Fruit fly (Drosophila melanogaster) whole organism, prepupa: ENCODE measurements around the gene CG7685.
A peak's percentile ranks its signal among the peaks of the same experiment; 100 is the strongest.

ENCODE experiments used
- Blimp-1 ChIP-seq: fragments of 200-800 bp; sonication (Bioruptor generic); optimal IDR thresholded peaks from 3 replicates; lab custom pipeline; 2017; ENCODE audit warnings: missing biosample characterization, missing genetic modification characterization, mild to moderate bottlenecking, moderate library complexity, missing genetic modification reagents
- CG11294 ChIP-seq: fragments of 200-800 bp; sonication (Bioruptor generic); IDR thresholded peaks from 2 replicates; pipeline ENCODE4 v1.3.6; 2022; ENCODE audit warnings: missing biosample characterization, missing genetic modification characterization
- CG11762 ChIP-seq: fragments of 200-800 bp; sonication (Bioruptor generic); optimal IDR thresholded peaks from 3 replicates; lab custom pipeline; 2016; ENCODE audit warnings: missing biosample characterization, missing genetic modification characterization; ENCODE audit not compliant: insufficient read depth
- CG11902 ChIP-seq: fragments of 200-800 bp; sonication (Bioruptor generic); optimal IDR thresholded peaks from 3 replicates; lab custom pipeline; 2016; ENCODE audit warnings: missing biosample characterization, missing genetic modification characterization
- CG1621 ChIP-seq: fragments of 200-800 bp; sonication (Bioruptor generic); optimal IDR thresholded peaks from 3 replicates; lab custom pipeline; 2018; ENCODE audit warnings: missing biosample characterization, mild to moderate bottlenecking, missing genetic modification characterization
- CG6163 ChIP-seq: fragments of 200-800 bp; sonication (Bioruptor generic); IDR thresholded peaks from 3 replicates; pipeline ENCODE4 v1.3.6; 2022; ENCODE audit warnings: missing biosample characterization, missing genetic modification characterization
- CG6276 ChIP-seq: fragments of 200-800 bp; sonication (Bioruptor generic); optimal IDR thresholded peaks from 2 replicates; lab custom pipeline; 2017; ENCODE audit warnings: missing biosample characterization, mild to moderate bottlenecking, missing genetic modification characterization
- CG6792 ChIP-seq: fragments of 200-800 bp; sonication (Bioruptor generic); optimal IDR thresholded peaks from 3 replicates; lab custom pipeline; 2016; ENCODE audit warnings: missing biosample characterization, missing genetic modification characterization
- CG7368 ChIP-seq: fragments of 200-800 bp; sonication (Bioruptor generic); optimal IDR thresholded peaks from 3 replicates; lab custom pipeline; 2016; ENCODE audit warnings: missing biosample characterization, missing genetic modification characterization
- CG8119 ChIP-seq: fragments of 200-800 bp; sonication (Bioruptor generic); IDR thresholded peaks from 3 replicates; pipeline ENCODE4 v1.3.6; 2022; ENCODE audit warnings: missing biosample characterization, missing genetic modification characterization
- CG8632 ChIP-seq: fragments of 200-800 bp; sonication (Bioruptor generic); optimal IDR thresholded peaks from 3 replicates; lab custom pipeline; 2016; ENCODE audit warnings: missing biosample characterization, missing genetic modification characterization
- CG9139 ChIP-seq: fragments of 200-800 bp; sonication (Bioruptor generic); optimal IDR thresholded peaks from 3 replicates; lab custom pipeline; 2017; ENCODE audit warnings: missing biosample characterization, mild to moderate bottlenecking, missing genetic modification characterization
- Eip78C ChIP-seq: fragments of 200-800 bp; sonication (Bioruptor generic); peaks from one replicate; lab custom pipeline; 2016; ENCODE audit warnings: missing biosample characterization, missing genetic modification characterization
- Eip93F ChIP-seq: fragments of 200-800 bp; sonication (Bioruptor generic); optimal IDR thresholded peaks from 2 replicates; lab custom pipeline; 2016; ENCODE audit warnings: missing biosample characterization, mild to moderate bottlenecking, missing genetic modification characterization
- Gug ChIP-seq: fragments of 200-800 bp; sonication (Bioruptor generic); IDR thresholded peaks from 2 replicates; pipeline ENCODE4 v1.3.6; 2022; ENCODE audit warnings: missing biosample characterization, missing genetic modification characterization
- Hr38 ChIP-seq: sonication (Bioruptor generic); optimal IDR thresholded peaks from 2 replicates; lab custom pipeline; 2016; ENCODE audit warnings: missing biosample characterization, missing genetic modification characterization
- Hr4 ChIP-seq: fragments of 200-800 bp; sonication (Bioruptor generic); optimal IDR thresholded peaks from 3 replicates; lab custom pipeline; 2016; ENCODE audit warnings: missing biosample characterization, missing genetic modification characterization
- Met ChIP-seq: fragments of 200-800 bp; sonication (Bioruptor generic); optimal IDR thresholded peaks from 3 replicates; lab custom pipeline; 2016; ENCODE audit warnings: missing biosample characterization, missing genetic modification characterization
- OdsH ChIP-seq: fragments of 200-800 bp; sonication (Bioruptor generic); optimal IDR thresholded peaks from 3 replicates; lab custom pipeline; 2016; ENCODE audit warnings: missing biosample characterization, missing genetic modification characterization
- Sox102F ChIP-seq: fragments of 200-800 bp; sonication (Bioruptor generic); optimal IDR thresholded peaks from 2 replicates; lab custom pipeline; 2016; ENCODE audit warnings: missing biosample characterization, mild to moderate bottlenecking, missing genetic modification characterization
- acj6 ChIP-seq: fragments of 200-800 bp; sonication (Bioruptor generic); optimal IDR thresholded peaks from 3 replicates; lab custom pipeline; 2016; ENCODE audit warnings: missing biosample characterization, missing genetic modification characterization
- cyc ChIP-seq: fragments of 200-800 bp; sonication (Bioruptor generic); optimal IDR thresholded peaks from 3 replicates; lab custom pipeline; 2016; ENCODE audit warnings: missing biosample characterization, missing genetic modification characterization
- dac ChIP-seq: fragments of 200-800 bp; sonication (Bioruptor generic); optimal IDR thresholded peaks from 2 replicates; lab custom pipeline; 2017; ENCODE audit warnings: missing biosample characterization, mild to moderate bottlenecking, missing genetic modification characterization
- dsx ChIP-seq: fragments of 200-800 bp; optimal IDR thresholded peaks from 3 replicates; lab custom pipeline; 2019; ENCODE audit warnings: missing biosample characterization, mild to moderate bottlenecking, missing genetic modification characterization, moderate library complexity; ENCODE audit not compliant: poor library complexity, severe bottlenecking
- esn ChIP-seq: fragments of 200-800 bp; sonication (Bioruptor generic); optimal IDR thresholded peaks from 2 replicates; lab custom pipeline; 2016; ENCODE audit warnings: missing biosample characterization, mild to moderate bottlenecking, missing genetic modification characterization, moderate library complexity
- fd59A ChIP-seq: fragments of 200-800 bp; sonication (Bioruptor generic); optimal IDR thresholded peaks from 2 replicates; lab custom pipeline; 2017; ENCODE audit warnings: missing biosample characterization, mild to moderate bottlenecking, missing genetic modification characterization, missing genetic modification reagents
- fkh ChIP-seq: fragments of 200-800 bp; sonication (Bioruptor generic); optimal IDR thresholded peaks from 3 replicates; lab custom pipeline; 2017; ENCODE audit warnings: missing biosample characterization, mild to moderate bottlenecking, missing genetic modification characterization, moderate library complexity
- lz ChIP-seq: fragments of 200-800 bp; sonication (Bioruptor generic); optimal IDR thresholded peaks from 3 replicates; lab custom pipeline; 2016; ENCODE audit warnings: missing biosample characterization, missing genetic modification characterization
- pdm3 ChIP-seq: fragments of 200-800 bp; sonication (Bioruptor generic); optimal IDR thresholded peaks from 3 replicates; lab custom pipeline; 2016; ENCODE audit warnings: missing biosample characterization, missing genetic modification characterization
- svp ChIP-seq: fragments of 200-800 bp; sonication (Bioruptor generic); peaks from one replicate; lab custom pipeline; 2016; ENCODE audit warnings: missing biosample characterization, missing genetic modification characterization
- vri ChIP-seq: fragments of 200-800 bp; sonication (Bioruptor generic); optimal IDR thresholded peaks from 3 replicates; lab custom pipeline; 2016; ENCODE audit warnings: missing biosample characterization, mild to moderate bottlenecking, missing genetic modification characterization

The CG7685 gene

dm6 chr3R:18448059-18448979 is 43.6 kb downstream of the CG7685 start (continued):
- TF ChIP-seq svp (GFP tag; lab: Kevin White, UChicago) (peak; percentile 96), CG8119 (GFP tag; lab: Robert Waterston, UW) (peak; percentile 68), Eip93F (peak; percentile 8), Blimp-1 (peak; percentile 53), Gug (GFP tag; lab: Robert Waterston, UW) (peak; percentile 29; the same call in 1 of the 2 replicates), dac (GFP tag; lab: Kevin White, UChicago) (peak; percentile 30), dsx (GFP tag; lab: Kevin White, UChicago) (no peak), acj6 (GFP tag; lab: Kevin White, UChicago) (peak; percentile 53), CG11902 (GFP tag; lab: Kevin White, UChicago) (peak; percentile 56), CG8632 (GFP tag; lab: Kevin White, UChicago) (peak; percentile 41), Hr38 (no peak), CG6792 (peak; percentile 68), fkh (GFP tag; lab: Kevin White, UChicago) (no peak), cyc (peak; percentile 92), esn (GFP tag; lab: Kevin White, UChicago) (peak; percentile 95)

dm6 chr3R:18449188-18449587 is 44.4 kb downstream of the CG7685 start:
- no peak for TF ChIP-seq Blimp-1
- TF ChIP-seq CG7368 (GFP tag; lab: Kevin White, UChicago), result no peak
- no peak for TF ChIP-seq lz (GFP tag; lab: Kevin White, UChicago)
- TF ChIP-seq pdm3 (GFP tag; lab: Kevin White, UChicago), result no peak
- no peak for TF ChIP-seq OdsH (GFP tag; lab: Kevin White, UChicago)
- no peak for TF ChIP-seq Hr4 (GFP tag; lab: Kevin White, UChicago)
- TF ChIP-seq Met (GFP tag; lab: Kevin White, UChicago), result no peak
- no peak for TF ChIP-seq CG6276 (GFP tag; lab: Kevin White, UChicago)
- TF ChIP-seq Sox102F (GFP tag; lab: Kevin White, UChicago), result no peak
- no peak for TF ChIP-seq CG11762
- no peak for TF ChIP-seq CG9139
- TF ChIP-seq vri (GFP tag; lab: Kevin White, UChicago), result no peak
- no peak for TF ChIP-seq CG11294 (GFP tag; lab: Robert Waterston, UW)
- TF ChIP-seq CG1621 (tag; lab: Kevin White, UChicago), result no peak
- TF ChIP-seq Eip78C, result no peak
- no peak for TF ChIP-seq fd59A (GFP tag; lab: Kevin White, UChicago)
- no peak for TF ChIP-seq CG6163 (GFP tag; lab: Robert Waterston, UW)
- TF ChIP-seq CG6792, result no peak

- peak; percentile 52 for TF ChIP-seq fkh (GFP tag; lab: Kevin White, UChicago)
- TF ChIP-seq CG11294 (GFP tag; lab: Robert Waterston, UW), result no peak
- peak; percentile 47 for TF ChIP-seq svp (GFP tag; lab: Kevin White, UChicago)
- no peak for TF ChIP-seq CG6163 (GFP tag; lab: Robert Waterston, UW)
- TF ChIP-seq vri (GFP tag; lab: Kevin White, UChicago), result peak; percentile 57
- TF ChIP-seq CG6276 (GFP tag; lab: Kevin White, UChicago), result peak; percentile 1
Measured at dm6 chr3R:18449896-18450637, 45.3 kb downstream of the CG7685 start.
